Fruit fly (Drosophila melanogaster) whole organism, embryonic: ENCODE results near the gene CG3630.

ENCODE experiments used
- Ada2b ChIP-seq: fragments of 200-800 bp; sonication (Bioruptor generic); IDR thresholded peaks from 2 replicates; pipeline ENCODE4 v1.3.6; 2022; ENCODE audit warnings: missing biosample characterization, missing genetic modification characterization
- Adf1 ChIP-seq: fragments of 200-800 bp; sonication (Bioruptor generic); IDR thresholded peaks from 2 replicates; pipeline ENCODE4 v1.3.6; 2022; ENCODE audit warnings: missing biosample characterization, missing genetic modification characterization
- CG10274 ChIP-seq: fragments of 200-800 bp; sonication (Bioruptor generic); optimal IDR thresholded peaks from 3 replicates; lab custom pipeline; 2017; ENCODE audit warnings: missing biosample characterization, mild to moderate bottlenecking, missing genetic modification characterization
- CG11504 ChIP-seq: fragments of 200-800 bp; sonication (Bioruptor generic); optimal IDR thresholded peaks from 3 replicates; lab custom pipeline; 2019; ENCODE audit warnings: missing biosample characterization, mild to moderate bottlenecking, missing genetic modification characterization, moderate library complexity
- CG14441 ChIP-seq: fragments of 200-800 bp; sonication (Bioruptor generic); IDR thresholded peaks from 2 replicates; pipeline ENCODE4 v1.3.6; 2022; ENCODE audit warnings: missing biosample characterization, missing genetic modification characterization
- CG17359 ChIP-seq: fragments of 200-800 bp; sonication (Bioruptor generic); optimal IDR thresholded peaks from 3 replicates; lab custom pipeline; 2018; ENCODE audit warnings: missing biosample characterization, mild to moderate bottlenecking, missing genetic modification characterization, moderate library complexity
- CG32532 ChIP-seq: fragments of 200-800 bp; sonication (Bioruptor generic); IDR thresholded peaks from 2 replicates; pipeline ENCODE4 v1.3.6; 2022; ENCODE audit warnings: missing biosample characterization, missing genetic modification characterization
- CG34376 ChIP-seq: fragments of 200-800 bp; sonication (Bioruptor generic); optimal IDR thresholded peaks from 2 replicates; lab custom pipeline; 2018; ENCODE audit warnings: missing biosample characterization, mild to moderate bottlenecking, missing genetic modification characterization
- CG6689 ChIP-seq: fragments of 200-800 bp; sonication (Bioruptor generic); IDR thresholded peaks from 2 replicates; pipeline ENCODE4 v1.3.6; 2022; ENCODE audit warnings: missing biosample characterization, missing genetic modification characterization
- Deaf1 ChIP-seq: fragments of 200-800 bp; optimal IDR thresholded peaks from 3 replicates; lab custom pipeline; 2019; ENCODE audit warnings: missing biosample characterization, mild to moderate bottlenecking, missing genetic modification characterization, moderate library complexity
- Drgx ChIP-seq: fragments of 200-800 bp; sonication (Bioruptor generic); IDR thresholded peaks from 2 replicates; pipeline ENCODE4 v1.3.6; 2022; ENCODE audit warnings: missing biosample characterization, missing genetic modification characterization
- Ets65A ChIP-seq: fragments of 200-800 bp; sonication (Bioruptor generic); peaks from one replicate; lab custom pipeline; 2016; ENCODE audit warnings: missing biosample characterization, missing genetic modification characterization
- H2.0 ChIP-seq: fragments of 200-800 bp; sonication (Bioruptor generic); IDR thresholded peaks from 2 replicates; pipeline ENCODE4 v1.3.6; 2022; ENCODE audit warnings: missing biosample characterization, missing genetic modification characterization
- HmgZ ChIP-seq: fragments of 200-800 bp; sonication (Bioruptor generic); optimal IDR thresholded peaks from 2 replicates; lab custom pipeline; 2018; ENCODE audit warnings: missing biosample characterization, mild to moderate bottlenecking, missing genetic modification characterization
- Hr78 ChIP-seq, 2 experiments: fragments of 200-800 bp in 1 of 2; fragments of >200 bp in 1 of 2; sonication (Bioruptor generic) in 1 of 2; optimal IDR thresholded peaks; 2 replicates each; lab custom pipeline; 2017 to 2019; ENCODE audit warnings: missing biosample characterization in 2 of 2, missing genetic modification characterization in 2 of 2, mild to moderate bottlenecking in 1 of 2, moderate library complexity in 1 of 2
- Med ChIP-seq: fragments of 200-800 bp; sonication (Bioruptor generic); peaks from one replicate; lab custom pipeline; 2016; ENCODE audit warnings: missing biosample characterization, missing genetic modification characterization, mild to moderate bottlenecking, inconsistent platforms, moderate library complexity
- Pdp1 ChIP-seq, 2 experiments: fragments of 200-800 bp; sonication (Bioruptor generic); optimal IDR thresholded peaks; 3 replicates each; lab custom pipeline; 2016; ENCODE audit warnings: missing biosample characterization in 2 of 2, missing genetic modification characterization in 2 of 2, mild to moderate bottlenecking in 1 of 2, moderate library complexity in 1 of 2
- Sox102F ChIP-seq: fragments of 200-800 bp; sonication (Bioruptor generic); optimal IDR thresholded peaks from 2 replicates; lab custom pipeline; 2018; ENCODE audit warnings: missing biosample characterization, mild to moderate bottlenecking, missing genetic modification characterization, moderate library complexity
- Xrp1 ChIP-seq: fragments of 200-800 bp; sonication (Bioruptor generic); IDR thresholded peaks from 2 replicates; pipeline ENCODE4 v1.3.6; 2022; ENCODE audit warnings: missing biosample characterization, missing genetic modification characterization
- ara ChIP-seq: fragments of 200-800 bp; sonication (Bioruptor generic); IDR thresholded peaks from 2 replicates; pipeline ENCODE4 v1.3.6; 2022; ENCODE audit warnings: missing biosample characterization, missing genetic modification characterization
- chinmo ChIP-seq: fragments of 200-800 bp; sonication (Bioruptor generic); IDR thresholded peaks from 4 replicates; pipeline ENCODE4 v1.3.6; 2022; ENCODE audit warnings: missing biosample characterization, missing genetic modification characterization; ENCODE audit not compliant: partially characterized antibody
- croc ChIP-seq: fragments of 200-800 bp; sonication (Bioruptor generic); conservative IDR thresholded peaks from 3 replicates; pipeline ENCODE4 v1.3.6; 2022; ENCODE audit warnings: missing biosample characterization, missing genetic modification characterization
- cwo ChIP-seq: fragments of 200-800 bp; sonication (Bioruptor generic); optimal IDR thresholded peaks from 3 replicates; lab custom pipeline; 2017; ENCODE audit warnings: missing biosample characterization, missing genetic modification characterization, mild to moderate bottlenecking, moderate library complexity, missing genetic modification reagents
- dysf ChIP-seq: fragments of 200-800 bp; sonication (Bioruptor generic); IDR thresholded peaks from 3 replicates; pipeline ENCODE4 v1.3.6; 2022; ENCODE audit warnings: missing biosample characterization, missing genetic modification characterization
- gcm ChIP-seq: fragments of 200-800 bp; sonication (Bioruptor generic); optimal IDR thresholded peaks from 2 replicates; lab custom pipeline; 2019; ENCODE audit warnings: missing biosample characterization, mild to moderate bottlenecking, missing genetic modification characterization, moderate library complexity
- gt ChIP-seq: fragments of 200-800 bp; sonication (Bioruptor generic); IDR thresholded peaks from 2 replicates; pipeline ENCODE4 v1.3.6; 2022; ENCODE audit warnings: missing biosample characterization, missing genetic modification characterization
- her ChIP-seq: fragments of 200-800 bp; sonication (Bioruptor generic); optimal IDR thresholded peaks from 2 replicates; lab custom pipeline; 2016; ENCODE audit warnings: missing biosample characterization, missing genetic modification characterization
- hkb ChIP-seq, 2 experiments: fragments of 200-800 bp in 1 of 2; fragments of >200 bp in 1 of 2; sonication (Bioruptor generic) in 1 of 2; IDR thresholded peaks in 1 of 2; optimal IDR thresholded peaks in 1 of 2; 2 replicates each; pipeline versions ENCODE4 v1.3.6 to Lab custom; 2017 to 2022; ENCODE audit warnings: missing biosample characterization in 1 of 2, missing genetic modification characterization in 1 of 2
- lbe ChIP-seq: fragments of 200-800 bp; sonication (Bioruptor generic); optimal IDR thresholded peaks from 2 replicates; lab custom pipeline; 2016; ENCODE audit warnings: missing biosample characterization, mild to moderate bottlenecking, missing genetic modification characterization
- nmo ChIP-seq: fragments of 200-800 bp; sonication (Bioruptor generic); optimal IDR thresholded peaks from 2 replicates; lab custom pipeline; 2018; ENCODE audit warnings: missing biosample characterization, mild to moderate bottlenecking, missing genetic modification characterization, moderate library complexity
- nom ChIP-seq: fragments of 200-800 bp; sonication (Bioruptor generic); optimal IDR thresholded peaks from 2 replicates; lab custom pipeline; 2017; ENCODE audit warnings: missing biosample characterization, missing genetic modification characterization, mild to moderate bottlenecking, moderate library complexity, missing genetic modification reagents
- pan ChIP-seq, 4 experiments: fragments of >200 bp in 3 of 4; fragments of 200-800 bp in 1 of 4; sonication (Bioruptor generic) in 1 of 4; optimal IDR thresholded peaks in 3 of 4; IDR thresholded peaks in 1 of 4; 2 replicates each; pipeline versions ENCODE4 v1.3.6 to Lab custom; 2017 to 2022; ENCODE audit warnings: missing biosample characterization in 2 of 4, missing genetic modification characterization in 2 of 4, mixed read lengths in 1 of 4
- phol ChIP-seq: fragments of 200-800 bp; sonication (Bioruptor generic); optimal IDR thresholded peaks from 3 replicates; lab custom pipeline; 2018; ENCODE audit warnings: missing biosample characterization, mild to moderate bottlenecking, missing genetic modification characterization, moderate library complexity
- row ChIP-seq: fragments of 200-800 bp; sonication (Bioruptor generic); IDR thresholded peaks from 3 replicates; pipeline ENCODE4 v1.3.6; 2022; ENCODE audit warnings: missing biosample characterization, missing genetic modification characterization
- sens ChIP-seq: fragments of 200-800 bp; sonication (Bioruptor generic); peaks from one replicate; lab custom pipeline; 2016; ENCODE audit warnings: missing biosample characterization, missing genetic modification characterization
- stc ChIP-seq: fragments of 200-800 bp; sonication (Bioruptor generic); IDR thresholded peaks from 2 replicates; pipeline ENCODE4 v1.3.6; 2022; ENCODE audit warnings: missing biosample characterization, missing genetic modification characterization
- tin ChIP-seq: fragments of 200-800 bp; sonication (Bioruptor generic); optimal IDR thresholded peaks from 3 replicates; lab custom pipeline; 2016; ENCODE audit warnings: missing biosample characterization, missing genetic modification characterization
- tll ChIP-seq, 2 experiments: fragments of 200-800 bp in 1 of 2; fragments of >200 bp in 1 of 2; sonication (Bioruptor generic) in 1 of 2; optimal IDR thresholded peaks; 2 replicates each; lab custom pipeline; 2017 to 2019; ENCODE audit warnings: missing biosample characterization in 2 of 2, missing genetic modification characterization in 2 of 2, mild to moderate bottlenecking in 1 of 2, moderate library complexity in 1 of 2

Gene CG3630

dm6 chrX:2194208-2195094 is 32.5 kb downstream of the CG3630 start (continued):
- TF ChIP-seq CG10274 (GFP tag; lab: Kevin White, UChicago) (no peak), cwo (GFP tag; lab: Kevin White, UChicago) (peak; percentile 4), HmgZ (tag; lab: Kevin White, UChicago) (peak; percentile 11), gt (GFP tag; lab: Robert Waterston, UW) (no peak), Pdp1 (GFP tag; optimal IDR thresholded peaks at IDR 0.05; lab: Kevin White, UChicago) (peak in 1 of 2 experiments; percentile 17), Adf1 (GFP tag; lab: Robert Waterston, UW) (peak; percentile 28; the same call in 1 of the 2 replicates), Deaf1 (tag; lab: Kevin White, UChicago) (peak; percentile 87), CG32532 (peak; percentile 48; the same call in 1 of the 2 replicates), CG34376 (GFP tag; lab: Kevin White, UChicago) (peak; percentile 58), CG14441 (GFP tag; lab: Robert Waterston, UW) (0 out of 2 replicates have a peak, but pooled peaks have one; percentile 5), her (GFP tag; lab: Kevin White, UChicago) (no peak), tin (GFP tag; lab: Kevin White, UChicago) (no peak), H2.0 (GFP tag; lab: Robert Waterston, UW) (no peak), nom (GFP tag; lab: Kevin White, UChicago) (no peak)

- TF ChIP-seq gcm = no peak
- peak; percentile 16 for TF ChIP-seq lbe (GFP tag; lab: Kevin White, UChicago)
- TF ChIP-seq row = 0 out of 3 replicates have a peak, but pooled peaks have one; percentile 8
- peak; percentile 74 for TF ChIP-seq Drgx
- 0 out of 2 replicates have a peak, but pooled peaks have one; percentile 12 for TF ChIP-seq Ada2b
- peak; percentile 30; the same call in 1 of the 2 replicates for TF ChIP-seq Xrp1
- no peak for TF ChIP-seq tll (GFP tag; optimal IDR thresholded peaks at IDR 0.05; lab: Kevin White, UChicago)
- no peak for TF ChIP-seq pan (optimal IDR thresholded peaks at IDR 0.05; lab: Kevin White, UChicago)
- TF ChIP-seq pan (GFP tag; optimal IDR thresholded peaks at IDR 0.05 in 1 of 2, IDR thresholded peaks at IDR 0.05 in 1 of 2) = peak in 1 of 2 experiments; percentile 24
- TF ChIP-seq Med (GFP tag; lab: Kevin White, UChicago) = peak; percentile 40
- no peak for TF ChIP-seq croc (GFP tag; lab: Robert Waterston, UW)
- TF ChIP-seq Ets65A = peak; percentile 6
- peak; percentile 34; the same call in 1 of the 3 replicates for TF ChIP-seq dysf
- TF ChIP-seq CG17359 = peak; percentile 6
- TF ChIP-seq CG11504 (tag; lab: Kevin White, UChicago) = peak; percentile 24
- peak; percentile 47 for TF ChIP-seq nom (GFP tag; lab: Kevin White, UChicago)
- TF ChIP-seq hkb (optimal IDR thresholded peaks at IDR 0.05; lab: Kevin White, UChicago) = no peak
- peak; percentile 39; the same call in 1 of the 2 replicates for TF ChIP-seq hkb (GFP tag; IDR thresholded peaks at IDR 0.05; lab: Robert Waterston, UW)
- no peak for TF ChIP-seq chinmo (GFP tag; lab: Robert Waterston, UW)
- peak; percentile 49 for TF ChIP-seq sens (GFP tag; lab: Kevin White, UChicago)
- peak; percentile 2 for TF ChIP-seq nmo (GFP tag; lab: Kevin White, UChicago)
- TF ChIP-seq stc (GFP tag; lab: Robert Waterston, UW) = no peak
- 0 out of 2 replicates have a peak, but pooled peaks have one; percentile 26 for TF ChIP-seq CG6689
- TF ChIP-seq ara (GFP tag; lab: Robert Waterston, UW) = 0 out of 2 replicates have a peak, but pooled peaks have one; percentile 36
- peak; percentile 2 for TF ChIP-seq phol (tag; lab: Kevin White, UChicago)
- peak; percentile 15 for TF ChIP-seq Sox102F (GFP tag; lab: Kevin White, UChicago)
- peak in 1 of 2 experiments; percentile 43 for TF ChIP-seq Hr78 (GFP tag; optimal IDR thresholded peaks at IDR 0.05; lab: Kevin White, UChicago)
Measured at dm6 chrX:2196086-2196732, 34.2 kb downstream of the CG3630 start.
